Fruit fly (Drosophila melanogaster): ENCODE data around the gene CG33764.

Gene CG33764

dm6 chr3L:4310604-4311003 is 43.3 kb upstream of the CG33764 start (continued):
- no peak for TF ChIP-seq CG2129 (GFP tag; IDR thresholded peaks at IDR 0.05; ENCODE audit: partially characterized antibody)
- no peak for TF ChIP-seq BEAF-32 (GFP tag; optimal IDR thresholded peaks at IDR 0.05)
- TF ChIP-seq CG3847 (GFP tag; IDR thresholded peaks at IDR 0.05) = no peak
- no peak for TF ChIP-seq crc (GFP tag; optimal IDR thresholded peaks at IDR 0.05)
- no peak for TF ChIP-seq CG33557 (GFP tag; optimal IDR thresholded peaks at IDR 0.05)
- no peak for TF ChIP-seq D19B (GFP tag; optimal IDR thresholded peaks at IDR 0.05)
- TF ChIP-seq gro (GFP tag; optimal IDR thresholded peaks at IDR 0.05) = no peak
- no peak for TF ChIP-seq jumu (GFP tag; optimal IDR thresholded peaks at IDR 0.05)
- no peak for TF ChIP-seq ind (GFP tag; optimal IDR thresholded peaks at IDR 0.05)
- no peak for TF ChIP-seq nerfin-1 (tag; optimal IDR thresholded peaks at IDR 0.05)
- no peak for TF ChIP-seq CG17568 (GFP tag; optimal IDR thresholded peaks at IDR 0.05)
- peak; percentile 1 for TF ChIP-seq dmrt99B (tag; optimal IDR thresholded peaks at IDR 0.05)
- no peak for TF ChIP-seq mam (GFP tag; optimal IDR thresholded peaks at IDR 0.05)
- TF ChIP-seq pan (optimal IDR thresholded peaks at IDR 0.05) = no peak
- peak in 1 of 2 experiments; percentile 8 for TF ChIP-seq pan (GFP tag; optimal IDR thresholded peaks at IDR 0.05 in 1 of 2, IDR thresholded peaks at IDR 0.05 in 1 of 2)
- no peak for TF ChIP-seq oc (tag; optimal IDR thresholded peaks at IDR 0.05)
- no peak for TF ChIP-seq pnt (GFP tag; optimal IDR thresholded peaks at IDR 0.05)
- no peak for TF ChIP-seq CG11247 (GFP tag; IDR thresholded peaks at IDR 0.05)
- TF ChIP-seq Abd-B (GFP tag; optimal IDR thresholded peaks at IDR 0.05) = no peak
- no peak for TF ChIP-seq NK7.1 (GFP tag; optimal IDR thresholded peaks at IDR 0.05)
- TF ChIP-seq CG1792 (GFP tag; optimal IDR thresholded peaks at IDR 0.05) = no peak
- no peak for TF ChIP-seq CHES-1-like (GFP tag; optimal IDR thresholded peaks at IDR 0.05)
- TF ChIP-seq Xrp1 (GFP tag; IDR thresholded peaks at IDR 0.05) = no peak
- no peak for TF ChIP-seq CG32767 (GFP tag; IDR thresholded peaks at IDR 0.05)
- no peak for TF ChIP-seq CG4617 (GFP tag; optimal IDR thresholded peaks at IDR 0.05; ENCODE audit: borderline replicate concordance)
- peak; percentile 22 for TF ChIP-seq gem (tag; optimal IDR thresholded peaks at IDR 0.05)
- TF ChIP-seq luna (GFP tag; optimal IDR thresholded peaks at IDR 0.05) = no peak
- 0 out of 3 replicates have a peak, but pooled peaks have one; percentile 31 for TF ChIP-seq ci (GFP tag; IDR thresholded peaks at IDR 0.05)
- TF ChIP-seq Sox102F (GFP tag; optimal IDR thresholded peaks at IDR 0.05) = peak; percentile 47
- TF ChIP-seq sisA (GFP tag; IDR thresholded peaks at IDR 0.05) = peak; percentile 16; the same call in 1 of the 2 replicates
- TF ChIP-seq klu (GFP tag; IDR thresholded peaks at IDR 0.05) = no peak
- no peak for TF ChIP-seq B-H2 (GFP tag; optimal IDR thresholded peaks at IDR 0.05)
- TF ChIP-seq CoRest (tag; optimal IDR thresholded peaks at IDR 0.05) = no peak
- no peak for TF ChIP-seq CG33213 (GFP tag; optimal IDR thresholded peaks at IDR 0.05)

DNA sequence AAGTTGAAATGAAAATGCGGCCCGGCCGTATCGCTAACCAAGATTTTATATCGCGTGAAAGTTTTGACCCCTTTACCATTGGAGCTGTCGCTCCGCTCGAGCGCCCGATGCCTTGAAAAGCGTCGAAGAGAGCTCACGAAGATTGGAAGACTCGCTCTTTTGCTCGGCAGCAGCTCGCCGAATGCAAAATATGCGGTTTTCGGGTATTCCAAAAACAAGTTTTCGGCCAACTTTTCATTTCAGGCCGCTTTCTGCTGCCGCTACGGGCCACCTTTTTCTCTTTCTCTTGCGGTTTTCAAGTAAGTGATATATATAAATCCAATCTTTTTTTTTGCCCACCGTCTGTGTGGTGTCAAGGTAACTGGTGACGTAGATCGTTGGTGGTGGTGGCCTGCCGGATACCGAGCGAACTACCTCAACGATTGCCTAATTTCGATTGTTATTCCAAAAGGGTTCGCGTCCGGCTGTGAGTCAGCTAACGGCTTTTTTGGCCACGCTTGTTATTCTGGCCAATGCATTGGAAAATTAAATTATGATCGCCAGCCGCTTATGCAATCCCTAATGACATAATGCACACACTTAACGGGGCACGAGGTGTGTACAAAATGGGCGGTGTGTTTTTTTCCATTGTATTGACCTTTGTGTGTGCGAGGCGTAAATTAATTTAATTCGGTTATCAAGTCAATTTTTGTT is 40.5 kb upstream of the CG33764 start, which contains the start of gene dyl:
Gene dyl (minus strand): TSS at position 28 of the 693 bp plus-strand sequence.
- TF ChIP-seq CG3847 (GFP tag; IDR thresholded peaks at IDR 0.05) (no peak), CG6175 (GFP tag; IDR thresholded peaks at IDR 0.05) (no peak), ash1 (GFP tag; optimal IDR thresholded peaks at IDR 0.05) (no peak), CG30431 (GFP tag; optimal IDR thresholded peaks at IDR 0.05) (no peak), CG8359 (GFP tag; optimal IDR thresholded peaks at IDR 0.05; ENCODE audit: borderline replicate concordance) (no peak), CG7372 (GFP tag; IDR thresholded peaks at IDR 0.05) (no peak), ranshi (GFP tag; IDR thresholded peaks at IDR 0.05) (no peak), sima (GFP tag; optimal IDR thresholded peaks at IDR 0.05) (no peak), CG3838 (GFP tag; optimal IDR thresholded peaks at IDR 0.05) (no peak), kni (GFP tag; optimal IDR thresholded peaks at IDR 0.05) (peak; percentile 86), sd (tag; optimal IDR thresholded peaks at IDR 0.05) (peak; percentile 33), eve (GFP tag; optimal IDR thresholded peaks at IDR 0.05) (no peak), MBD-R2 (GFP tag; IDR thresholded peaks at IDR 0.05) (no peak), Hr39 (optimal IDR thresholded peaks at IDR 0.05) (no peak), Oaz (GFP tag; IDR thresholded peaks at IDR 0.05) (no peak), CG15073 (GFP tag; optimal IDR thresholded peaks at IDR 0.05) (no peak), sens-2 (GFP tag; IDR thresholded peaks at IDR 0.05) (no peak), grau (tag; optimal IDR thresholded peaks at IDR 0.05) (no peak), CG7928 (GFP tag; optimal IDR thresholded peaks at IDR 0.05) (no peak), CG8388 (GFP tag; optimal IDR thresholded peaks at IDR 0.05) (no peak)
